Fruit fly (Drosophila melanogaster): Measurements from ENCODE around the gene CG43755.

CG43755 gene

DNA sequence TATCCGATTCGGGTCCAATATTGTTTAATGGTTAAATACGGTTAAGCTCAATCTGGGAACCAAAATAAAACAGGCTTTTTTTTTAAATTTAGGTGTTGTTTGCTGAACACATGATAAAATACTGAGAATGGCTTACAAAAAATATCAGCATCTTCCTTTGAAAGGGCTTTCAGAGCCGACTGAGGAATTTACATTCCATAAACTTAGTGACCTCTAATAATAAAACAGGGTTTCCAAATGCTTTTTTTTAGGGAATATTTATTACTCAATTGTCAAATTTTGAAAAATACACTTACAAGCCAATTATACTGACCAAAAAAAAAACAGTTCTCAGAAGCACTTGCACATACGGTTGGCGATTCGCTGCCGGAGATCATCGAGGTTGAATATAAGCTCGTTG lies at the start of gene CG43755:
CG43755 (minus strand) TSS at position 101 of the 400 bp plus-strand sequence.
- TF ChIP-seq CG32264 (GFP tag; optimal IDR thresholded peaks at IDR 0.05) (no peak), Dfd (GFP tag; optimal IDR thresholded peaks at IDR 0.05) (no peak), Sp1 (GFP tag; optimal IDR thresholded peaks at IDR 0.05) (no peak), sage (GFP tag; optimal IDR thresholded peaks at IDR 0.05) (no peak), usp (GFP tag; optimal IDR thresholded peaks at IDR 0.05) (no peak), woc (GFP tag; optimal IDR thresholded peaks at IDR 0.05) (no peak), Myc (optimal IDR thresholded peaks at IDR 0.05) (no peak), CG9705 (GFP tag; optimal IDR thresholded peaks at IDR 0.05) (no peak), HLH106 (tag; optimal IDR thresholded peaks at IDR 0.05) (no peak), Abd-B (GFP tag; optimal IDR thresholded peaks at IDR 0.05) (no peak), N (GFP tag; optimal IDR thresholded peaks at IDR 0.05) (no peak), br (GFP tag; optimal IDR thresholded peaks at IDR 0.05) (no peak), foxo (GFP tag; optimal IDR thresholded peaks at IDR 0.05) (no peak), dmrt93B (GFP tag; optimal IDR thresholded peaks at IDR 0.05) (no peak)

DNA sequence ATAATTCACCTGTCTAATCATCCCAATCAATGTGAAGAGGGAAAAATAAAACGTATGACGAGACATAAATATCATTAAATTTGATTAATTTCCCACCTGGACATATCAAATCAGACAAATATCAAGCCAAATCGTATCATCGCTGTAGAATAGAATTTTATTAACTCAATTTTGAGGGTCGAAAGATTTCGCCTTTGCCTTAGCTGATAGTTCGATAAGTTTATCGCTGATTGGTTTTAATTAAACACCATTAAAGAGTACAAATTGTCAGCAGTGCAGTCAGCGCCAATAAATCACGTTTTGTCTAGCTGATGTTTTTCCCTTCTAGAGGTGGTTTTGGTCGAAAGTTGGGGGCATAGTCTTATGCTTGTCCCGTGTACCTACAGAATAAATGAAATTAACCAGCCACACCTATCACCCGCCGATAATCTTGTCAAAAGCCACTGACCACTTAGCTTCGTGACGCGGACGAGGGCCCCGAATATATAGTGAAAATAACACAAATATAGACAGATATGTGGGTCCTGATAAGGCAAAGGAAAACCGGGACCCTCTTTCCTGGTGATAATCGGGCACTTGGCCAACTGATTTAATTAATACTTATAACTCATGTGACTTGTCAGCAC lies 49.4 kb upstream of the CG43755 start:
- TF ChIP-seq GATAd (GFP tag; optimal IDR thresholded peaks at IDR 0.05) (no peak), Abd-B (GFP tag; optimal IDR thresholded peaks at IDR 0.05) (no peak), dmrt93B (GFP tag; optimal IDR thresholded peaks at IDR 0.05) (no peak), Rel (GFP tag; optimal IDR thresholded peaks at IDR 0.05) (no peak), Rel (tag; optimal IDR thresholded peaks at IDR 0.05) (no peak)

dm6 chr2L:377780-378222 lies 48.2 kb upstream of the CG43755 start, which contains the start of gene al:
TSS of gene al (plus strand) at chr2L:378112.
- TF ChIP-seq dl (GFP tag; optimal IDR thresholded peaks at IDR 0.05; ENCODE audit: insufficient read depth in 1 of 2, partially characterized antibody in 2 of 2) (peak; percentile 47 to 60), rgr (GFP tag; optimal IDR thresholded peaks at IDR 0.05) (no peak), pan (optimal IDR thresholded peaks at IDR 0.05) (no peak), h (GFP tag; optimal IDR thresholded peaks at IDR 0.05) (peak; percentile 8), Vsx2 (GFP tag; optimal IDR thresholded peaks at IDR 0.05; ENCODE audit: partially characterized antibody) (peak; percentile 68), dmrt93B (GFP tag; optimal IDR thresholded peaks at IDR 0.05) (no peak), psq (GFP tag; optimal IDR thresholded peaks at IDR 0.05) (peak; percentile 12), GATAd (GFP tag; optimal IDR thresholded peaks at IDR 0.05) (no peak), Dif (GFP tag; optimal IDR thresholded peaks at IDR 0.05; ENCODE audit: partially characterized antibody) (peak; percentile 76), Dfd (GFP tag; optimal IDR thresholded peaks at IDR 0.05) (no peak)

DNA sequence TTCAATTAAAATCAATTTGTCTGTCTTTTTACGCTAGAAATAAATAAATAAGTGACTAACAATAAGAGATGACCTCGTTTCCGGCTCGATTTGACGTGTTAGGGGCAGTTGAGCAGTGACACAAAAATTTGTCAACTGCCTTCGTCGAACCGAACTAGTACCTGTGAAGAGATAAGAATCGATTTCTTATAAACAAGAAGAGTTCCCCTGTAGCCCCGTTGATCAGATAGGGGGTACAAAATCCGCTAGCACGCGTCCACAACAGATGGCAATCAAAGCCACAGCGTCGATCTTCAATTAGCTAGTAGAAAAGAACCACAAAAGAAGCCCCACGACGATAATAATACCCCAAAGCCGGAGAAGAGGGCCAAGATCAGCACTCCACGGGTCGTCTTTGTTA lies 42.2 kb upstream of the CG43755 start:
- TF ChIP-seq dmrt93B (GFP tag; optimal IDR thresholded peaks at IDR 0.05): no peak
- TF ChIP-seq CG32264 (GFP tag; optimal IDR thresholded peaks at IDR 0.05): no peak
- no peak for TF ChIP-seq br (GFP tag; optimal IDR thresholded peaks at IDR 0.05)
- no peak for TF ChIP-seq tai (GFP tag; optimal IDR thresholded peaks at IDR 0.05)
- no peak for TF ChIP-seq Hr78 (GFP tag; optimal IDR thresholded peaks at IDR 0.05)
- TF ChIP-seq psq (GFP tag; optimal IDR thresholded peaks at IDR 0.05): no peak
- no peak for TF ChIP-seq dsf (GFP tag; optimal IDR thresholded peaks at IDR 0.05; ENCODE audit: borderline replicate concordance)
- no peak for TF ChIP-seq Rel (GFP tag; optimal IDR thresholded peaks at IDR 0.05)
- TF ChIP-seq Rel (tag; optimal IDR thresholded peaks at IDR 0.05): no peak
- no peak for TF ChIP-seq lola (GFP tag; optimal IDR thresholded peaks at IDR 0.05)
- TF ChIP-seq woc (GFP tag; optimal IDR thresholded peaks at IDR 0.05): no peak
- TF ChIP-seq h (GFP tag; optimal IDR thresholded peaks at IDR 0.05): no peak
- TF ChIP-seq fru (GFP tag; optimal IDR thresholded peaks at IDR 0.05): no peak
- TF ChIP-seq HLH106 (tag; optimal IDR thresholded peaks at IDR 0.05): no peak
- no peak for TF ChIP-seq brk (GFP tag; optimal IDR thresholded peaks at IDR 0.05)
- no peak for TF ChIP-seq OdsH (GFP tag; optimal IDR thresholded peaks at IDR 0.05)
- no peak for TF ChIP-seq ey (GFP tag; optimal IDR thresholded peaks at IDR 0.05)
- TF ChIP-seq Dif (GFP tag; optimal IDR thresholded peaks at IDR 0.05; ENCODE audit: partially characterized antibody): no peak

DNA sequence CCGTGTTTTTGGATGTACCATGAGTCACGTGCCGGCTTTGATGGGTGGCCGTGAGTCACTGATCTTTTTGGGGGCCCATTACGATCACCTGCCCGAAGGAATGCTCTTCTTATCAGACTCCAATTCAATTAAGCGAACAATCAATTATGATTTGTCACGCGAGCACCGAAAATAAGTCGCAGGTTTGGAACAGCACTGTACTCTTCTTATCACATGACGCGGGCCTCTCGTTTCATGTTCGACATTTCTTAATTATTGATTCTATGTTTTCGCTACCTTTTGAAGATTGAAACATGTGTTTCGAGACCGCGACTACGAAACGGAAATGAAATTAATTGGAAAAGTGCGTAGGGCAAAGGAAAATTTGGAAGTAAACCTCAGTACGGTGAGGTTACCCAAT lies 40.2 kb upstream of the CG43755 start:
- TF ChIP-seq Myc (optimal IDR thresholded peaks at IDR 0.05): no peak
- TF ChIP-seq lola (GFP tag; optimal IDR thresholded peaks at IDR 0.05): no peak
- no peak for TF ChIP-seq N (GFP tag; optimal IDR thresholded peaks at IDR 0.05)
- TF ChIP-seq GATAd (GFP tag; optimal IDR thresholded peaks at IDR 0.05): no peak
- no peak for TF ChIP-seq Vsx2 (GFP tag; optimal IDR thresholded peaks at IDR 0.05; ENCODE audit: partially characterized antibody)
- TF ChIP-seq Hnf4 (GFP tag; optimal IDR thresholded peaks at IDR 0.05): no peak
- no peak for TF ChIP-seq foxo (GFP tag; optimal IDR thresholded peaks at IDR 0.05)
- no peak for TF ChIP-seq Abd-B (GFP tag; optimal IDR thresholded peaks at IDR 0.05)
- no peak for TF ChIP-seq Dif (GFP tag; optimal IDR thresholded peaks at IDR 0.05; ENCODE audit: partially characterized antibody)
- no peak for TF ChIP-seq Dfd (GFP tag; optimal IDR thresholded peaks at IDR 0.05)
- no peak for TF ChIP-seq usp (GFP tag; optimal IDR thresholded peaks at IDR 0.05)
- no peak for TF ChIP-seq Sp1 (GFP tag; optimal IDR thresholded peaks at IDR 0.05)
- TF ChIP-seq dmrt93B (GFP tag; optimal IDR thresholded peaks at IDR 0.05): no peak
- TF ChIP-seq h (GFP tag; optimal IDR thresholded peaks at IDR 0.05): no peak
- TF ChIP-seq CrebA (GFP tag; optimal IDR thresholded peaks at IDR 0.05; ENCODE audit: borderline replicate concordance): no peak
